Fruit fly (Drosophila melanogaster) whole organism, embryonic: Measurements from ENCODE around the gene Npc2f.

Experiments
- Abd-B ChIP-seq: fragments of 200-800 bp; sonication (Bioruptor generic); optimal IDR thresholded peaks from 2 replicates; lab custom pipeline; 2018; ENCODE audit warnings: missing biosample characterization, mild to moderate bottlenecking, missing genetic modification characterization, moderate library complexity
- BEAF-32 ChIP-seq: fragments of 200-800 bp; sonication (Bioruptor generic); optimal IDR thresholded peaks from 3 replicates; lab custom pipeline; 2017; ENCODE audit warnings: missing biosample characterization, missing genetic modification characterization, mild to moderate bottlenecking, moderate library complexity, missing genetic modification reagents
- Bgb ChIP-seq: fragments of 200-800 bp; sonication (Bioruptor generic); IDR thresholded peaks from 2 replicates; pipeline ENCODE4 v1.3.6; 2022; ENCODE audit warnings: missing biosample characterization, missing genetic modification characterization; ENCODE audit not compliant: partially characterized antibody
- CG10366 ChIP-seq: fragments of 200-800 bp; sonication (Bioruptor generic); IDR thresholded peaks from 2 replicates; pipeline ENCODE4 v1.3.6; 2022; ENCODE audit warnings: missing biosample characterization, missing genetic modification characterization
- CG10462 ChIP-seq: fragments of 200-800 bp; sonication (Bioruptor generic); optimal IDR thresholded peaks from 2 replicates; lab custom pipeline; 2016; ENCODE audit warnings: missing biosample characterization, missing genetic modification characterization
- CG12744 ChIP-seq: fragments of 200-800 bp; sonication (Bioruptor generic); optimal IDR thresholded peaks from 2 replicates; lab custom pipeline; 2016; ENCODE audit warnings: missing biosample characterization, missing genetic modification characterization
- CG12942 ChIP-seq: fragments of 200-800 bp; sonication (Bioruptor generic); optimal IDR thresholded peaks from 3 replicates; lab custom pipeline; 2016; ENCODE audit warnings: missing biosample characterization, missing genetic modification characterization
- CG14441 ChIP-seq: fragments of 200-800 bp; sonication (Bioruptor generic); IDR thresholded peaks from 2 replicates; pipeline ENCODE4 v1.3.6; 2022; ENCODE audit warnings: missing biosample characterization, missing genetic modification characterization
- CG15514 ChIP-seq: fragments of 200-800 bp; sonication (Bioruptor generic); optimal IDR thresholded peaks from 3 replicates; lab custom pipeline; 2017; ENCODE audit warnings: missing biosample characterization, missing genetic modification characterization, mild to moderate bottlenecking, moderate library complexity, missing genetic modification reagents
- CG1647 ChIP-seq: fragments of 200-800 bp; sonication (Bioruptor generic); optimal IDR thresholded peaks from 3 replicates; lab custom pipeline; 2016; ENCODE audit warnings: missing biosample characterization, missing genetic modification characterization
- CG16815 ChIP-seq: fragments of 200-800 bp; sonication (Bioruptor generic); optimal IDR thresholded peaks from 3 replicates; lab custom pipeline; 2017; ENCODE audit warnings: missing biosample characterization, mild to moderate bottlenecking, missing genetic modification characterization
- CG16863 ChIP-seq: fragments of 200-800 bp; sonication (Bioruptor generic); optimal IDR thresholded peaks from 3 replicates; lab custom pipeline; 2016; ENCODE audit warnings: missing biosample characterization, missing genetic modification characterization
- CG17612 ChIP-seq: fragments of 200-800 bp; sonication (Bioruptor generic); IDR thresholded peaks from 2 replicates; pipeline ENCODE4 v1.3.6; 2022; ENCODE audit warnings: missing biosample characterization, missing genetic modification characterization
- CG18599 ChIP-seq: fragments of 200-800 bp; sonication (Bioruptor generic); optimal IDR thresholded peaks from 3 replicates; lab custom pipeline; 2017; ENCODE audit warnings: missing biosample characterization, missing genetic modification characterization, mild to moderate bottlenecking, moderate library complexity, missing genetic modification reagents
- CG3065 ChIP-seq: fragments of 200-800 bp; sonication (Bioruptor generic); optimal IDR thresholded peaks from 2 replicates; lab custom pipeline; 2016; ENCODE audit warnings: missing biosample characterization, missing genetic modification characterization
- CG4328 ChIP-seq: fragments of 200-800 bp; sonication (Bioruptor generic); optimal IDR thresholded peaks from 3 replicates; lab custom pipeline; 2017; ENCODE audit warnings: missing biosample characterization, missing genetic modification reagents, missing genetic modification characterization
- CG6254 ChIP-seq: fragments of 200-800 bp; sonication (Bioruptor generic); optimal IDR thresholded peaks from 3 replicates; lab custom pipeline; 2017; ENCODE audit warnings: mild to moderate bottlenecking, missing biosample characterization, missing genetic modification reagents, missing genetic modification characterization
- CG6689 ChIP-seq: fragments of 200-800 bp; sonication (Bioruptor generic); IDR thresholded peaks from 2 replicates; pipeline ENCODE4 v1.3.6; 2022; ENCODE audit warnings: missing biosample characterization, missing genetic modification characterization
- CG8944 ChIP-seq: fragments of 200-800 bp; sonication (Bioruptor generic); optimal IDR thresholded peaks from 3 replicates; lab custom pipeline; 2016; ENCODE audit warnings: missing biosample characterization, missing genetic modification characterization
- CG9215 ChIP-seq: fragments of 200-800 bp; sonication (Bioruptor generic); IDR thresholded peaks from 2 replicates; pipeline ENCODE4 v1.3.6; 2022; ENCODE audit warnings: missing biosample characterization, missing genetic modification characterization
- CG9609 ChIP-seq: fragments of 200-800 bp; sonication (Bioruptor generic); optimal IDR thresholded peaks from 3 replicates; lab custom pipeline; 2016; ENCODE audit warnings: missing biosample characterization, missing genetic modification characterization
- ERR ChIP-seq: fragments of 200-800 bp; sonication (Bioruptor generic); optimal IDR thresholded peaks from 2 replicates; lab custom pipeline; 2016; ENCODE audit warnings: missing biosample characterization, missing genetic modification characterization
- Fer1 ChIP-seq: fragments of 200-800 bp; sonication (Bioruptor generic); optimal IDR thresholded peaks from 2 replicates; lab custom pipeline; 2017; ENCODE audit warnings: missing biosample characterization, mild to moderate bottlenecking, missing genetic modification characterization
- Lim3 ChIP-seq: fragments of 200-800 bp; sonication (Bioruptor generic); IDR thresholded peaks from 2 replicates; pipeline ENCODE4 v1.3.6; 2022; ENCODE audit warnings: missing biosample characterization, missing genetic modification characterization
- MBD-R2 ChIP-seq: fragments of 200-800 bp; sonication (Bioruptor generic); IDR thresholded peaks from 2 replicates; pipeline ENCODE4 v1.3.6; 2022; ENCODE audit warnings: missing biosample characterization, missing genetic modification characterization
- Poxn ChIP-seq: fragments of 200-800 bp; sonication (Bioruptor generic); IDR thresholded peaks from 2 replicates; pipeline ENCODE4 v1.3.6; 2022; ENCODE audit warnings: missing biosample characterization, missing genetic modification characterization
- Rx ChIP-seq: fragments of 200-800 bp; sonication (Bioruptor generic); IDR thresholded peaks from 2 replicates; pipeline ENCODE4 v1.3.6; 2022; ENCODE audit warnings: missing biosample characterization, missing genetic modification characterization
- Sox102F ChIP-seq: fragments of 200-800 bp; sonication (Bioruptor generic); optimal IDR thresholded peaks from 2 replicates; lab custom pipeline; 2018; ENCODE audit warnings: missing biosample characterization, mild to moderate bottlenecking, missing genetic modification characterization, moderate library complexity
- bcd ChIP-seq: fragments of 200-800 bp; sonication (Bioruptor generic); optimal IDR thresholded peaks from 2 replicates; lab custom pipeline; 2017; ENCODE audit warnings: missing biosample characterization, mild to moderate bottlenecking, missing genetic modification characterization
- chm ChIP-seq: fragments of 200-800 bp; sonication (Bioruptor generic); IDR thresholded peaks from 2 replicates; pipeline ENCODE4 v1.3.6; 2022; ENCODE audit warnings: missing biosample characterization, missing genetic modification characterization
- crp ChIP-seq, 2 experiments: fragments of 200-800 bp; sonication (Bioruptor generic); optimal IDR thresholded peaks; 2 replicates in 1 of 2; 3 replicates in 1 of 2; lab custom pipeline; 2017; ENCODE audit warnings: missing biosample characterization in 2 of 2, missing genetic modification characterization in 2 of 2, mild to moderate bottlenecking in 1 of 2, moderate library complexity in 1 of 2
- cwo ChIP-seq: fragments of 200-800 bp; sonication (Bioruptor generic); optimal IDR thresholded peaks from 3 replicates; lab custom pipeline; 2017; ENCODE audit warnings: missing biosample characterization, missing genetic modification characterization, mild to moderate bottlenecking, moderate library complexity, missing genetic modification reagents
- ems ChIP-seq: fragments of 200-800 bp; sonication (Bioruptor generic); optimal IDR thresholded peaks from 3 replicates; lab custom pipeline; 2016; ENCODE audit warnings: missing biosample characterization, missing genetic modification characterization
- gsb ChIP-seq: fragments of 200-800 bp; sonication (Bioruptor generic); IDR thresholded peaks from 2 replicates; pipeline ENCODE4 v1.3.6; 2022; ENCODE audit warnings: missing biosample characterization, missing genetic modification characterization
- hb ChIP-seq: fragments of 200-800 bp; sonication (Bioruptor generic); IDR thresholded peaks from 3 replicates; pipeline ENCODE4 v1.3.6; 2022; ENCODE audit warnings: missing biosample characterization, missing genetic modification characterization; ENCODE audit not compliant: partially characterized antibody
- inv ChIP-seq: fragments of 200-800 bp; sonication (Bioruptor generic); IDR thresholded peaks from 2 replicates; pipeline ENCODE4 v1.3.6; 2022; ENCODE audit warnings: missing biosample characterization, missing genetic modification characterization; ENCODE audit not compliant: partially characterized antibody
- jigr1 ChIP-seq: fragments of 200-800 bp; sonication (Bioruptor generic); IDR thresholded peaks from 3 replicates; pipeline ENCODE4 v1.3.6; 2022; ENCODE audit warnings: missing biosample characterization, missing genetic modification characterization
- klu ChIP-seq: fragments of 200-800 bp; sonication (Bioruptor generic); IDR thresholded peaks from 2 replicates; pipeline ENCODE4 v1.3.6; 2022; ENCODE audit warnings: missing biosample characterization, missing genetic modification characterization
- knrl ChIP-seq: fragments of 200-800 bp; sonication (Bioruptor generic); IDR thresholded peaks from 3 replicates; pipeline ENCODE4 v1.3.6; 2022; ENCODE audit warnings: missing biosample characterization, missing genetic modification characterization; ENCODE audit not compliant: partially characterized antibody
- maf-S ChIP-seq: fragments of 200-800 bp; sonication (Bioruptor generic); optimal IDR thresholded peaks from 2 replicates; lab custom pipeline; 2016; ENCODE audit warnings: missing biosample characterization, missing genetic modification characterization
- nmo ChIP-seq: fragments of 200-800 bp; sonication (Bioruptor generic); optimal IDR thresholded peaks from 2 replicates; lab custom pipeline; 2018; ENCODE audit warnings: missing biosample characterization, mild to moderate bottlenecking, missing genetic modification characterization, moderate library complexity
- nom ChIP-seq: fragments of 200-800 bp; sonication (Bioruptor generic); optimal IDR thresholded peaks from 2 replicates; lab custom pipeline; 2017; ENCODE audit warnings: missing biosample characterization, missing genetic modification characterization, mild to moderate bottlenecking, moderate library complexity, missing genetic modification reagents
- org-1 ChIP-seq: fragments of 200-800 bp; sonication (Bioruptor generic); optimal IDR thresholded peaks from 2 replicates; lab custom pipeline; 2017; ENCODE audit warnings: missing biosample characterization, missing genetic modification characterization
- rib ChIP-seq: fragments of 200-800 bp; sonication (Bioruptor generic); IDR thresholded peaks from 2 replicates; pipeline ENCODE4 v1.3.6; 2022; ENCODE audit warnings: missing biosample characterization, missing genetic modification characterization
- row ChIP-seq: fragments of 200-800 bp; sonication (Bioruptor generic); IDR thresholded peaks from 3 replicates; pipeline ENCODE4 v1.3.6; 2022; ENCODE audit warnings: missing biosample characterization, missing genetic modification characterization
- unc-4 ChIP-seq: fragments of 200-800 bp; sonication (Bioruptor generic); IDR thresholded peaks from 2 replicates; pipeline ENCODE4 v1.3.6; 2022; ENCODE audit warnings: missing biosample characterization, missing genetic modification characterization; ENCODE audit not compliant: partially characterized antibody
- wor ChIP-seq: fragments of 200-800 bp; sonication (Bioruptor generic); IDR thresholded peaks from 2 replicates; pipeline ENCODE4 v1.3.6; 2022; ENCODE audit warnings: missing biosample characterization, missing genetic modification characterization

Gene Npc2f

dm6 chr3R:24093430-24093829 lies 44.3 kb upstream of the Npc2f start (continued):
- TF ChIP-seq CG10462, result no peak
- no peak for TF ChIP-seq crp (GFP tag; optimal IDR thresholded peaks at IDR 0.05; lab: Kevin White, UChicago)
- no peak for TF ChIP-seq Lim3
- no peak for TF ChIP-seq MBD-R2 (GFP tag; lab: Robert Waterston, UW)
- TF ChIP-seq jigr1 (GFP tag; lab: Robert Waterston, UW), result no peak
- TF ChIP-seq inv (GFP tag; lab: Robert Waterston, UW), result no peak
- no peak for TF ChIP-seq org-1 (GFP tag; lab: Kevin White, UChicago)
- no peak for TF ChIP-seq rib (GFP tag; lab: Robert Waterston, UW)
- no peak for TF ChIP-seq knrl (GFP tag; lab: Robert Waterston, UW)
- TF ChIP-seq nom (GFP tag; lab: Kevin White, UChicago), result no peak
- no peak for TF ChIP-seq CG16863 (GFP tag; lab: Kevin White, UChicago)
- TF ChIP-seq CG8944 (GFP tag; lab: Kevin White, UChicago), result no peak

- TF ChIP-seq CG16815 (GFP tag; lab: Kevin White, UChicago) (peak; percentile 49), CG9609 (peak; percentile 86), Fer1 (GFP tag; lab: Kevin White, UChicago) (peak; percentile 69), CG12942 (peak; percentile 72), Rx (GFP tag; lab: Robert Waterston, UW) (peak; percentile 44; the same call in 1 of the 2 replicates), CG1647 (GFP tag; lab: Kevin White, UChicago) (peak; percentile 66), Sox102F (GFP tag; lab: Kevin White, UChicago) (peak; percentile 85), CG18599 (GFP tag; lab: Kevin White, UChicago) (peak; percentile 80), CG4328 (GFP tag; lab: Kevin White, UChicago) (no peak), CG14441 (GFP tag; lab: Robert Waterston, UW) (peak; percentile 85), BEAF-32 (GFP tag; lab: Kevin White, UChicago) (no peak), CG12744 (GFP tag; lab: Kevin White, UChicago) (peak; percentile 39), CG6689 (GFP tag; lab: Robert Waterston, UW) (peak; percentile 80), CG17612 (no peak), hb (GFP tag; lab: Robert Waterston, UW) (no peak), cwo (GFP tag; lab: Kevin White, UChicago) (peak; percentile 53), maf-S (GFP tag; lab: Kevin White, UChicago) (peak; percentile 79), chm (peak; percentile 82), klu (GFP tag; lab: Robert Waterston, UW) (peak; percentile 70), CG10366 (peak; percentile 87), gsb (GFP tag; lab: Robert Waterston, UW) (peak; percentile 72), row (peak; percentile 94), wor (GFP tag; lab: Robert Waterston, UW) (peak; percentile 61; the same call in 1 of the 2 replicates), Poxn (peak; percentile 44; the same call in 1 of the 2 replicates), bcd (GFP tag; lab: Kevin White, UChicago) (peak; percentile 71), ERR (GFP tag; lab: Kevin White, UChicago) (peak; percentile 72), CG3065 (GFP tag; lab: Kevin White, UChicago) (peak; percentile 68), unc-4 (no peak), Abd-B (GFP tag; lab: Kevin White, UChicago) (peak; percentile 80), CG9215 (peak; percentile 63), Bgb (GFP tag; lab: Robert Waterston, UW) (no peak), nmo (GFP tag; lab: Kevin White, UChicago) (peak; percentile 77), CG6254 (peak; percentile 68), ems (peak; percentile 70), CG15514 (GFP tag; lab: Kevin White, UChicago) (peak; percentile 65)
Observed at dm6 chr3R:24099039-24100026, 38.4 kb upstream of the Npc2f start.
